Fruit fly (Drosophila melanogaster): ENCODE measurements around the gene CG31174.

The CG31174 gene

dm6 chr3R:21895961-21896875, 26.9 kb upstream of the CG31174 start (continued):
- TF ChIP-seq CG10669 (GFP tag; optimal IDR thresholded peaks at IDR 0.05) (peak; percentile 41), fd59A (GFP tag; optimal IDR thresholded peaks at IDR 0.05) (no peak), Hr39 (GFP tag; optimal IDR thresholded peaks at IDR 0.05) (peak; percentile 47), Ets96B (tag; optimal IDR thresholded peaks at IDR 0.05) (peak; percentile 2), Sox14 (GFP tag; optimal IDR thresholded peaks at IDR 0.05) (peak; percentile 6), CG11902 (GFP tag; optimal IDR thresholded peaks at IDR 0.05) (peak; percentile 12), CG32006 (GFP tag; optimal IDR thresholded peaks at IDR 0.05) (peak; percentile 43), lz (GFP tag; optimal IDR thresholded peaks at IDR 0.05) (peak; percentile 54), ss (GFP tag; optimal IDR thresholded peaks at IDR 0.05) (peak in 1 of 2 experiments; percentile 33), CG9139 (GFP tag; optimal IDR thresholded peaks at IDR 0.05) (peak; percentile 0), Ets21C (GFP tag; optimal IDR thresholded peaks at IDR 0.05) (no peak), acj6 (GFP tag; optimal IDR thresholded peaks at IDR 0.05) (peak; percentile 21), pdm3 (GFP tag; optimal IDR thresholded peaks at IDR 0.05) (peak; percentile 44), net (GFP tag; optimal IDR thresholded peaks at IDR 0.05) (no peak), Gug (GFP tag; IDR thresholded peaks at IDR 0.05) (no peak), topi (GFP tag; optimal IDR thresholded peaks at IDR 0.05) (peak; percentile 55), OdsH (GFP tag; optimal IDR thresholded peaks at IDR 0.05) (peak; percentile 40), Eip93F (GFP tag; optimal IDR thresholded peaks at IDR 0.05) (peak; percentile 1), CG6854 (GFP tag; optimal IDR thresholded peaks at IDR 0.05) (peak; percentile 78), CG31627 (GFP tag; optimal IDR thresholded peaks at IDR 0.05) (peak; percentile 12), CG8632 (GFP tag; optimal IDR thresholded peaks at IDR 0.05) (peak; percentile 17), spab (GFP tag; optimal IDR thresholded peaks at IDR 0.05) (no peak)

dm6 chr3R:21893929-21894328, 24.6 kb upstream of the CG31174 start:
- no peak for TF ChIP-seq Eip93F (GFP tag; optimal IDR thresholded peaks at IDR 0.05)
- peak; percentile 81 for TF ChIP-seq dac (GFP tag; optimal IDR thresholded peaks at IDR 0.05)
- no peak for TF ChIP-seq CG31627 (GFP tag; optimal IDR thresholded peaks at IDR 0.05)
- TF ChIP-seq Sox14 (GFP tag; optimal IDR thresholded peaks at IDR 0.05) = peak; percentile 57
- peak; percentile 48 for TF ChIP-seq CG8319 (GFP tag; optimal IDR thresholded peaks at IDR 0.05)
- no peak for TF ChIP-seq Hr38 (GFP tag; optimal IDR thresholded peaks at IDR 0.05)
- TF ChIP-seq cyc (GFP tag; optimal IDR thresholded peaks at IDR 0.05) = no peak
- TF ChIP-seq Eip75B (GFP tag; optimal IDR thresholded peaks at IDR 0.05) = peak; percentile 47
- peak; percentile 70 for TF ChIP-seq CG16779 (tag; optimal IDR thresholded peaks at IDR 0.05)
- peak; percentile 51 for TF ChIP-seq CG34406 (GFP tag; optimal IDR thresholded peaks at IDR 0.05)
- peak; percentile 88 for TF ChIP-seq CG6163 (GFP tag; IDR thresholded peaks at IDR 0.05)
- TF ChIP-seq fd59A (GFP tag; optimal IDR thresholded peaks at IDR 0.05) = peak; percentile 73
- TF ChIP-seq Hr4 (GFP tag; optimal IDR thresholded peaks at IDR 0.05) = peak; percentile 90
- peak; percentile 87 for TF ChIP-seq CG6276 (GFP tag; optimal IDR thresholded peaks at IDR 0.05)
- no peak for TF ChIP-seq vri (GFP tag; optimal IDR thresholded peaks at IDR 0.05)
- TF ChIP-seq CG3032 (tag; optimal IDR thresholded peaks at IDR 0.05) = peak; percentile 83
- peak; percentile 70 for TF ChIP-seq acj6 (GFP tag; optimal IDR thresholded peaks at IDR 0.05)
- TF ChIP-seq CG8119 (GFP tag; IDR thresholded peaks at IDR 0.05) = peak; percentile 94
- TF ChIP-seq OdsH (GFP tag; optimal IDR thresholded peaks at IDR 0.05) = peak; percentile 80
- peak; percentile 88 for TF ChIP-seq Ets96B (tag; optimal IDR thresholded peaks at IDR 0.05)
- peak; percentile 89 for TF ChIP-seq CG4318 (GFP tag; optimal IDR thresholded peaks at IDR 0.05)
- no peak for TF ChIP-seq fkh (GFP tag; optimal IDR thresholded peaks at IDR 0.05)
- no peak for TF ChIP-seq Sox102F (GFP tag; optimal IDR thresholded peaks at IDR 0.05)
- TF ChIP-seq CG6808 (GFP tag; optimal IDR thresholded peaks at IDR 0.05) = peak; percentile 78
- TF ChIP-seq spab (GFP tag; optimal IDR thresholded peaks at IDR 0.05) = peak; percentile 79
- TF ChIP-seq CG10669 (GFP tag; optimal IDR thresholded peaks at IDR 0.05) = peak; percentile 69
- TF ChIP-seq Met (GFP tag; optimal IDR thresholded peaks at IDR 0.05) = peak; percentile 23
- peak; percentile 71 for TF ChIP-seq CG11762 (GFP tag; optimal IDR thresholded peaks at IDR 0.05; ENCODE audit: insufficient read depth)
- peak; percentile 35 for TF ChIP-seq CG9139 (GFP tag; optimal IDR thresholded peaks at IDR 0.05)
- peak; percentile 86 for TF ChIP-seq Lpt (GFP tag; optimal IDR thresholded peaks at IDR 0.05)
- peak; percentile 76 for TF ChIP-seq net (GFP tag; optimal IDR thresholded peaks at IDR 0.05)
- TF ChIP-seq esn (GFP tag; optimal IDR thresholded peaks at IDR 0.05) = peak; percentile 14
- TF ChIP-seq lz (GFP tag; optimal IDR thresholded peaks at IDR 0.05) = peak; percentile 22
- TF ChIP-seq pdm3 (GFP tag; optimal IDR thresholded peaks at IDR 0.05) = peak; percentile 69
- peak; percentile 91 for TF ChIP-seq Eip78C (GFP tag)
- TF ChIP-seq achi (GFP tag; optimal IDR thresholded peaks at IDR 0.05) = peak; percentile 84
- TF ChIP-seq CG10631 (GFP tag; optimal IDR thresholded peaks at IDR 0.05) = peak; percentile 88
- TF ChIP-seq topi (GFP tag; optimal IDR thresholded peaks at IDR 0.05) = peak; percentile 12

All from whole organism, prepupa.